Worm (Caenorhabditis elegans) whole organism, L1 larva: ENCODE measurements around the gene T27E7.5.
A peak's percentile ranks its signal among the peaks of the same experiment; 100 is the strongest.

ENCODE experiments used
- C04F5.9 ChIP-seq: sonication (generic microtip); optimal IDR thresholded peaks from 2 replicates; lab custom pipeline; 2016; ENCODE audit warnings: missing genetic modification characterization, missing compliant biosample characterization
- C16A3.4 ChIP-seq: fragments of 150-350 bp; optimal IDR thresholded peaks from 2 replicates; lab custom pipeline; 2014; ENCODE audit warnings: missing biosample characterization, missing genetic modification characterization
- F16B12.6 ChIP-seq: fragments of 150-350 bp; optimal IDR thresholded peaks from 2 replicates; lab custom pipeline; 2014; ENCODE audit warnings: missing biosample characterization, missing genetic modification characterization
- blmp-1 ChIP-seq: fragments of 150-350 bp; optimal IDR thresholded peaks from 2 replicates; lab custom pipeline; 2014; ENCODE audit warnings: missing biosample characterization, missing genetic modification characterization
- ceh-88 ChIP-seq: fragments of 200-800 bp; sonication (Bioruptor generic); IDR thresholded peaks from 2 replicates; pipeline ENCODE4 v1.3.6; 2022; ENCODE audit warnings: missing genetic modification characterization, missing compliant biosample characterization
- dpl-1 ChIP-seq, 3 experiments: fragments of 150-350 bp in 2 of 3; sonication (generic microtip) in 1 of 3; optimal IDR thresholded peaks; 2 replicates each; lab custom pipeline; 2014 to 2017; ENCODE audit warnings: missing biosample characterization in 3 of 3, missing genetic modification characterization in 3 of 3, missing genetic modification reagents in 3 of 3
- egl-13 ChIP-seq: sonication (generic microtip); optimal IDR thresholded peaks from 2 replicates; lab custom pipeline; 2016; ENCODE audit warnings: missing genotype, missing genetic modification reagents, missing genetic modification characterization, missing compliant biosample characterization
- elt-2 ChIP-seq: sonication (generic microtip); optimal IDR thresholded peaks from 2 replicates; lab custom pipeline; 2016; ENCODE audit warnings: missing genetic modification characterization, mild to moderate bottlenecking, inconsistent platforms, missing compliant biosample characterization, missing genetic modification reagents
- fkh-8 ChIP-seq: sonication (generic microtip); optimal IDR thresholded peaks from 2 replicates; lab custom pipeline; 2016; ENCODE audit warnings: mild to moderate bottlenecking, missing genetic modification characterization, missing compliant biosample characterization
- fos-1 ChIP-seq: fragments of 150-350 bp; optimal IDR thresholded peaks from 2 replicates; lab custom pipeline; 2014; ENCODE audit warnings: missing biosample characterization, missing genetic modification characterization
- hlh-17 ChIP-seq: fragments of 200-800 bp; sonication (Bioruptor generic); optimal IDR thresholded peaks from 2 replicates; lab custom pipeline; 2018; ENCODE audit warnings: missing genetic modification characterization, mild to moderate bottlenecking, missing compliant biosample characterization, moderate library complexity, borderline replicate concordance
- irx-1 ChIP-seq: sonication (generic microtip); optimal IDR thresholded peaks from 2 replicates; lab custom pipeline; 2016; ENCODE audit warnings: missing genetic modification characterization, missing compliant biosample characterization
- lin-14 ChIP-seq: fragments of 200-800 bp; sonication (Bioruptor generic); optimal IDR thresholded peaks from 2 replicates; lab custom pipeline; 2018; ENCODE audit warnings: mild to moderate bottlenecking, missing genetic modification characterization, moderate library complexity, missing compliant biosample characterization
- lsy-2 ChIP-seq, 2 experiments: fragments of 150-350 bp; optimal IDR thresholded peaks; 2 replicates each; lab custom pipeline; 2014; ENCODE audit warnings: missing biosample characterization in 2 of 2, missing genetic modification characterization in 2 of 2
- mab-9 ChIP-seq: fragments of 200-800 bp; sonication (Bioruptor generic); IDR thresholded peaks from 2 replicates; pipeline ENCODE4 v1.3.6; 2022; ENCODE audit warnings: missing genetic modification reagents, missing genetic modification characterization, missing compliant biosample characterization
- mdl-1 ChIP-seq, 2 experiments: fragments of 150-350 bp; optimal IDR thresholded peaks; 2 replicates each; lab custom pipeline; 2014 to 2017; ENCODE audit warnings: missing biosample characterization in 2 of 2, missing genetic modification characterization in 2 of 2, inconsistent platforms in 1 of 2
- mef-2 ChIP-seq: fragments of 150-350 bp; optimal IDR thresholded peaks from 2 replicates; lab custom pipeline; 2014; ENCODE audit warnings: missing biosample characterization, missing genetic modification characterization
- nhr-11 ChIP-seq: fragments of 150-350 bp; optimal IDR thresholded peaks from 2 replicates; lab custom pipeline; 2014; ENCODE audit warnings: missing biosample characterization, missing genetic modification characterization
- nhr-19 ChIP-seq: fragments of 200-800 bp; sonication (Bioruptor generic); conservative IDR thresholded peaks from 2 replicates; pipeline ENCODE4 v1.3.6; 2022; ENCODE audit warnings: missing genetic modification characterization, missing compliant biosample characterization
- nhr-237 ChIP-seq: fragments of 150-350 bp; optimal IDR thresholded peaks from 2 replicates; lab custom pipeline; 2014; ENCODE audit warnings: missing biosample characterization, missing genetic modification characterization
- nhr-47 ChIP-seq: sonication (generic microtip); optimal IDR thresholded peaks from 2 replicates; lab custom pipeline; 2016; ENCODE audit warnings: mild to moderate bottlenecking, missing genetic modification characterization, moderate library complexity, missing compliant biosample characterization
- nhr-71 ChIP-seq: sonication (generic microtip); optimal IDR thresholded peaks from 2 replicates; lab custom pipeline; 2016; ENCODE audit warnings: mild to moderate bottlenecking, missing genetic modification characterization, moderate library complexity, missing compliant biosample characterization
- nhr-85 ChIP-seq: sonication (generic microtip); peaks from one replicate; lab custom pipeline; 2016; ENCODE audit warnings: missing genetic modification characterization, inconsistent platforms, missing compliant biosample characterization
- nhr-90 ChIP-seq: sonication (generic microtip); optimal IDR thresholded peaks from 2 replicates; lab custom pipeline; 2016; ENCODE audit warnings: mild to moderate bottlenecking, missing genetic modification characterization, missing compliant biosample characterization; ENCODE audit not compliant: poor library complexity
- rnt-1 ChIP-seq: sonication (generic microtip); optimal IDR thresholded peaks from 2 replicates; lab custom pipeline; 2016; ENCODE audit warnings: mild to moderate bottlenecking, missing genetic modification characterization, moderate library complexity, missing compliant biosample characterization
- snpc-4 ChIP-seq: fragments of 150-350 bp; optimal IDR thresholded peaks from 2 replicates; lab custom pipeline; 2014; ENCODE audit warnings: missing biosample characterization, missing genetic modification characterization
- swsn-7 ChIP-seq: sonication (generic microtip); optimal IDR thresholded peaks from 2 replicates; lab custom pipeline; 2016; ENCODE audit warnings: missing genetic modification characterization, missing compliant biosample characterization
- tbx-2 ChIP-seq: sonication (generic microtip); optimal IDR thresholded peaks from 2 replicates; lab custom pipeline; 2016; ENCODE audit warnings: missing genetic modification characterization, missing compliant biosample characterization
- unc-86 ChIP-seq: sonication (generic microtip); optimal IDR thresholded peaks from 2 replicates; lab custom pipeline; 2016; ENCODE audit warnings: missing genetic modification characterization, missing compliant biosample characterization
- unc-98 ChIP-seq: fragments of 200-800 bp; sonication (Bioruptor generic); IDR thresholded peaks from 2 replicates; pipeline ENCODE4 v1.3.6; 2022; ENCODE audit warnings: missing genetic modification characterization, missing compliant biosample characterization
- vab-15 ChIP-seq: sonication (generic microtip); optimal IDR thresholded peaks from 2 replicates; lab custom pipeline; 2017; ENCODE audit warnings: missing genotype, mild to moderate bottlenecking, missing genetic modification characterization, missing compliant biosample characterization
- zag-1 ChIP-seq: fragments of 150-350 bp; optimal IDR thresholded peaks from 2 replicates; lab custom pipeline; 2014; ENCODE audit warnings: missing biosample characterization, missing genetic modification characterization

The T27E7.5 gene

DNA sequence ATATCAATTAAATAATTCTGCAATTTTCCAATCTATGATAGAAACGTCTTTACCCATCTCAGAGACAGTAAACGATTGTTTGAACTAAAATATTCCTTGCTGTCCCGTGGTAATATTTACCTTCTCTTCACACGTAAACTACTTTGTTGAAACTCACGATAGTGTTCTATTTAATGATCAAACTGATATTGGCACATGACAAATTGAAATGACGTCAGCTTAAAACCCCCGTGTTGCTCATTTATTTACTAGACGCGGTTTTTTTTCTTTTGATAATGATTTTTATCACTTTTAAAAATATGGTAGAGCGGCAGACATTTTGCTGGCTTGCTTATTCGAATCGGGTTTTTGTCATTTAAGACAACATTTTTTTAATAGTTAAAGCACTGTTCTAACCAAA, 24.7 kb downstream of the T27E7.5 start:
- no peak for TF ChIP-seq zag-1
- TF ChIP-seq nhr-85 (tag; lab: Kevin White, UChicago): peak; percentile 16
- TF ChIP-seq fkh-8: no peak
- peak; percentile 81 for TF ChIP-seq elt-2 (tag; lab: Kevin White, UChicago)

ce11 chrIV:14562649-14563268, 25.8 kb downstream of the T27E7.5 start:
- TF ChIP-seq ceh-88 (GFP tag; lab: Robert Waterston, UW) (no peak), elt-2 (tag; lab: Kevin White, UChicago) (peak; percentile 32), nhr-85 (tag; lab: Kevin White, UChicago) (peak; percentile 20), lsy-2 (tag; optimal IDR thresholded peaks at IDR 0.05; lab: Kevin White, UChicago) (no peak), hlh-17 (no peak), snpc-4 (tag; lab: Kevin White, UChicago) (peak; percentile 43), dpl-1 (GFP tag; optimal IDR thresholded peaks at IDR 0.05; lab: Kevin White, UChicago) (no peak)

ce11 chrIV:14565062-14565461, 28.1 kb downstream of the T27E7.5 start, which contains the start of gene Y57G11B.2:
Gene Y57G11B.2 (plus strand): TSS chrIV:14565362.
- TF ChIP-seq tbx-2 (tag; lab: Kevin White, UChicago): no peak
- TF ChIP-seq nhr-85 (tag; lab: Kevin White, UChicago): peak; percentile 9

- no peak for TF ChIP-seq blmp-1 (tag; lab: Kevin White, UChicago)
- TF ChIP-seq mab-9 (GFP tag; lab: Robert Waterston, UW): no peak
- no peak for TF ChIP-seq dpl-1 (GFP tag; optimal IDR thresholded peaks at IDR 0.05; lab: Kevin White, UChicago)
- TF ChIP-seq swsn-7 (tag; lab: Kevin White, UChicago): no peak
- no peak for TF ChIP-seq nhr-90 (tag; lab: Kevin White, UChicago)
- no peak for TF ChIP-seq mdl-1 (tag; optimal IDR thresholded peaks at IDR 0.05; lab: Kevin White, UChicago)
- TF ChIP-seq irx-1 (tag; lab: Kevin White, UChicago): no peak
- TF ChIP-seq vab-15 (tag; lab: Kevin White, UChicago): no peak
These were observed 34.7 kb downstream of the T27E7.5 start for ce11 chrIV:14571626-14572025.

ce11 chrIV:14572607-14573006, 35.6 kb downstream of the T27E7.5 start, which contains the start of gene glb-34:
Gene glb-34 (minus strand): TSS chrIV:14572707.
- TF ChIP-seq egl-13 (tag; lab: Kevin White, UChicago) (no peak), rnt-1 (no peak), nhr-19 (GFP tag; lab: Robert Waterston, UW) (no peak), F16B12.6 (no peak), nhr-47 (tag; lab: Kevin White, UChicago) (no peak), nhr-237 (tag; lab: Kevin White, UChicago) (no peak), nhr-71 (tag; lab: Kevin White, UChicago) (no peak), mef-2 (tag; lab: Kevin White, UChicago) (no peak), lsy-2 (tag; optimal IDR thresholded peaks at IDR 0.05; lab: Kevin White, UChicago) (no peak)

ce11 chrIV:14573068-14573467, 36.1 kb downstream of the T27E7.5 start:
- no peak for TF ChIP-seq tbx-2 (tag; lab: Kevin White, UChicago)
- no peak for TF ChIP-seq lin-14
- TF ChIP-seq unc-98: no peak
- TF ChIP-seq nhr-237 (tag; lab: Kevin White, UChicago): no peak
- no peak for TF ChIP-seq fos-1 (tag; lab: Kevin White, UChicago)
- TF ChIP-seq C04F5.9 (tag; lab: Kevin White, UChicago): no peak
- TF ChIP-seq C16A3.4 (tag; lab: Kevin White, UChicago): no peak
- no peak for TF ChIP-seq unc-86
- no peak for TF ChIP-seq nhr-19 (GFP tag; lab: Robert Waterston, UW)
- TF ChIP-seq nhr-11 (tag; lab: Kevin White, UChicago): no peak
- TF ChIP-seq, all 84 proteins: peak for 0
